Worm (Caenorhabditis elegans) whole organism, L1 larva: ENCODE results near the gene C07A4.2.

Experiments used
- ama-1 ChIP-seq: fragments of 150-350 bp; optimal IDR thresholded peaks from 2 replicates; lab custom pipeline; 2014
- elt-2 ChIP-seq: sonication (generic microtip); optimal IDR thresholded peaks from 2 replicates; lab custom pipeline; 2016; ENCODE audit warnings: missing genetic modification characterization, mild to moderate bottlenecking, inconsistent platforms, missing compliant biosample characterization, missing genetic modification reagents
- ztf-11 ChIP-seq, 2 experiments: sonication (generic microtip); optimal IDR thresholded peaks; 2 replicates each; lab custom pipeline; 2016 to 2017; ENCODE audit warnings: missing genetic modification characterization in 2 of 2, missing biosample characterization in 1 of 2, missing compliant biosample characterization in 1 of 2

ce11 chrX:10133082-10133481 lies 38.9 kb upstream of the C07A4.2 start, which contains the start of gene unc-58:
- TF ChIP-seq elt-2 (tag; lab: Kevin White, UChicago) = no peak
- no peak for TF ChIP-seq ama-1 (lab: Kevin White, UChicago)
- no peak for TF ChIP-seq ztf-11 (tag; optimal IDR thresholded peaks at IDR 0.05; lab: Kevin White, UChicago)
